Worm (Caenorhabditis elegans) whole organism, L3 larva: Measurements from ENCODE around the gene T07A9.15.

Experiments used
- R02D3.7 ChIP-seq: fragments of 150-350 bp; optimal IDR thresholded peaks from 2 replicates; lab custom pipeline; 2014; ENCODE audit warnings: missing biosample characterization, missing genetic modification characterization
- ceh-9 ChIP-seq: sonication (generic microtip); optimal IDR thresholded peaks from 2 replicates; lab custom pipeline; 2018; ENCODE audit warnings: missing biosample characterization, missing genetic modification characterization
- eor-1 ChIP-seq, 2 experiments: fragments of 150-350 bp; optimal IDR thresholded peaks; 2 replicates each; lab custom pipeline; 2014 to 2018; ENCODE audit warnings: missing biosample characterization in 2 of 2, missing genetic modification characterization in 2 of 2
- nhr-28 ChIP-seq: fragments of 150-350 bp; optimal IDR thresholded peaks from 2 replicates; lab custom pipeline; 2014; ENCODE audit warnings: missing biosample characterization, missing genetic modification characterization
- nhr-76 ChIP-seq: fragments of 150-350 bp; sonication (generic microtip); optimal IDR thresholded peaks from 5 replicates; lab custom pipeline; 2014; ENCODE audit warnings: missing biosample characterization, missing genetic modification characterization
- pha-4 ChIP-seq: fragments of 150-350 bp; optimal IDR thresholded peaks from 2 replicates; lab custom pipeline; 2014; ENCODE audit warnings: missing biosample characterization, missing genetic modification reagents, missing genetic modification characterization
- skn-1 ChIP-seq: fragments of 150-350 bp; optimal IDR thresholded peaks from 2 replicates; lab custom pipeline; 2014; ENCODE audit warnings: missing biosample characterization, missing genetic modification characterization

ce11 chrIV:393409-393930, at the start of gene T07A9.15, which contains the start of gene nog-1:
- peak; percentile 25 for TF ChIP-seq skn-1 (tag; lab: Kevin White, UChicago)
- TF ChIP-seq R02D3.7 (tag; lab: Kevin White, UChicago): peak; percentile 61
- TF ChIP-seq ceh-9 (tag; lab: Kevin White, UChicago): no peak
- no peak for TF ChIP-seq eor-1 (tag; optimal IDR thresholded peaks at IDR 0.05; lab: Kevin White, UChicago)
- no peak for TF ChIP-seq nhr-76
- TF ChIP-seq pha-4 (tag; lab: Kevin White, UChicago): peak; percentile 80
- no peak for TF ChIP-seq nhr-28 (tag; lab: Kevin White, UChicago)
